Worm (Caenorhabditis elegans) whole organism, midembryonic: Measurements from ENCODE around the gene C01B10.9.
"Not testable (repeated sequence)": the region's sequence is repeated elsewhere in the genome, so short reads cannot be mapped to it uniquely, and the experiment has no call there.

Source experiments
- T22C8.4 ChIP-seq: fragments of 200-800 bp; sonication (Bioruptor generic); IDR thresholded peaks from 2 replicates; pipeline ENCODE4 v1.3.6; 2022; ENCODE audit warnings: missing genetic modification characterization, missing compliant biosample characterization
- cog-1 ChIP-seq: sonication (generic microtip); optimal IDR thresholded peaks from 2 replicates; lab custom pipeline; 2016; ENCODE audit warnings: missing genetic modification characterization, missing compliant biosample characterization
- flt-1 ChIP-seq: fragments of 200-800 bp; sonication (Bioruptor generic); IDR thresholded peaks from 2 replicates; pipeline ENCODE4 v1.3.6; 2022; ENCODE audit warnings: missing genetic modification characterization, missing compliant biosample characterization
- klf-2 ChIP-seq: fragments of 200-800 bp; sonication (Bioruptor generic); conservative IDR thresholded peaks from 2 replicates; pipeline ENCODE4 v1.3.6; 2022; ENCODE audit warnings: missing genetic modification reagents, missing genetic modification characterization, missing compliant biosample characterization
- med-1 ChIP-seq: sonication (generic microtip); optimal IDR thresholded peaks from 2 replicates; lab custom pipeline; 2017; ENCODE audit warnings: missing genetic modification characterization, mild to moderate bottlenecking, missing compliant biosample characterization, antibody characterized with exemption, missing genetic modification reagents; ENCODE audit not compliant: insufficient read depth
- ref-1 ChIP-seq: fragments of 200-800 bp; sonication (Bioruptor generic); conservative IDR thresholded peaks from 2 replicates; pipeline ENCODE4 v1.3.6; 2022; ENCODE audit warnings: missing genetic modification reagents, missing genetic modification characterization, missing compliant biosample characterization
- tab-1 ChIP-seq: fragments of 200-800 bp; sonication (Bioruptor generic); IDR thresholded peaks from 2 replicates; pipeline ENCODE4 v1.3.6; 2022; ENCODE audit warnings: missing genetic modification characterization, missing compliant biosample characterization

ce11 chrIV:6594871-6595270 lies 37.2 kb upstream of the C01B10.9 start, which contains the start of gene nspb-3:
- not testable (repeated sequence) for TF ChIP-seq flt-1 (GFP tag; lab: Robert Waterston, UW); ref-1; cog-1 (tag; lab: Kevin White, UChicago); klf-2 (GFP tag; lab: Robert Waterston, UW); T22C8.4 (GFP tag; lab: Robert Waterston, UW); med-1 (GFP tag; lab: Kevin White, UChicago); tab-1 (GFP tag; lab: Robert Waterston, UW)
